Worm (Caenorhabditis elegans) whole organism, L2 larva: ENCODE data around the gene H06H21.8.

Experiments used
- C34F6.9 ChIP-seq: fragments of 150-350 bp; optimal IDR thresholded peaks from 2 replicates; lab custom pipeline; 2014; ENCODE audit warnings: missing biosample characterization, missing genetic modification characterization
- F13H6.1 ChIP-seq: sonication (generic microtip); optimal IDR thresholded peaks from 2 replicates; lab custom pipeline; 2016; ENCODE audit warnings: missing genetic modification characterization, missing compliant biosample characterization
- R02D3.7 ChIP-seq: fragments of 150-350 bp; optimal IDR thresholded peaks from 2 replicates; lab custom pipeline; 2014; ENCODE audit warnings: missing biosample characterization, missing genetic modification characterization
- Y55F3AM.14 ChIP-seq: fragments of 200-800 bp; sonication (Bioruptor generic); optimal IDR thresholded peaks from 2 replicates; lab custom pipeline; 2018; ENCODE audit warnings: mild to moderate bottlenecking, missing genetic modification characterization, missing compliant biosample characterization
- ZK546.5 ChIP-seq: sonication (generic microtip); optimal IDR thresholded peaks from 2 replicates; lab custom pipeline; 2017; ENCODE audit warnings: missing biosample characterization, missing genetic modification characterization
- alr-1 ChIP-seq: fragments of 150-350 bp; optimal IDR thresholded peaks from 2 replicates; lab custom pipeline; 2014; ENCODE audit warnings: missing biosample characterization, missing genetic modification characterization
- aly-2 ChIP-seq: fragments of 150-350 bp; optimal IDR thresholded peaks from 2 replicates; lab custom pipeline; 2014; ENCODE audit warnings: missing biosample characterization, missing genetic modification characterization
- ama-1 ChIP-seq: fragments of 150-350 bp; optimal IDR thresholded peaks from 2 replicates; lab custom pipeline; 2018; ENCODE audit warnings: inconsistent platforms
- ceh-16 ChIP-seq: fragments of 150-350 bp; optimal IDR thresholded peaks from 2 replicates; lab custom pipeline; 2014; ENCODE audit warnings: missing biosample characterization, missing genetic modification characterization
- crh-2 ChIP-seq: sonication (generic microtip); optimal IDR thresholded peaks from 2 replicates; lab custom pipeline; 2017; ENCODE audit warnings: missing biosample characterization, missing genetic modification characterization
- dmd-4 ChIP-seq: sonication (generic microtip); optimal IDR thresholded peaks from 2 replicates; lab custom pipeline; 2017; ENCODE audit warnings: missing biosample characterization, missing genetic modification characterization
- egl-27 ChIP-seq: sonication (generic microtip); optimal IDR thresholded peaks from 3 replicates; lab custom pipeline; 2017; ENCODE audit warnings: missing biosample characterization, missing genetic modification reagents, missing genetic modification characterization
- elt-1 ChIP-seq: fragments of 150-350 bp; optimal IDR thresholded peaks from 2 replicates; lab custom pipeline; 2014; ENCODE audit warnings: missing biosample characterization, missing genetic modification characterization
- elt-3 ChIP-seq: sonication (generic microtip); optimal IDR thresholded peaks from 2 replicates; lab custom pipeline; 2017; ENCODE audit warnings: missing biosample characterization, missing genetic modification characterization
- fos-1 ChIP-seq: fragments of 150-350 bp; optimal IDR thresholded peaks from 2 replicates; lab custom pipeline; 2014; ENCODE audit warnings: missing biosample characterization, missing genetic modification characterization
- gmeb-1 ChIP-seq: fragments of 150-350 bp; optimal IDR thresholded peaks from 2 replicates; lab custom pipeline; 2014; ENCODE audit warnings: missing biosample characterization, missing genetic modification characterization
- lin-11 ChIP-seq: fragments of 150-350 bp; sonication (generic microtip); optimal IDR thresholded peaks from 2 replicates; lab custom pipeline; 2014; ENCODE audit warnings: missing biosample characterization, missing genetic modification characterization, inconsistent platforms, mixed read lengths
- lin-13 ChIP-seq: fragments of 150-350 bp; optimal IDR thresholded peaks from 2 replicates; lab custom pipeline; 2014; ENCODE audit warnings: missing biosample characterization, missing genetic modification reagents, missing genetic modification characterization
- lin-39 ChIP-seq: fragments of 150-350 bp; optimal IDR thresholded peaks from 2 replicates; lab custom pipeline; 2014; ENCODE audit warnings: missing biosample characterization, missing genetic modification reagents, missing genetic modification characterization
- lsy-2 ChIP-seq, 2 experiments: fragments of 150-350 bp in 1 of 2; sonication (generic microtip) in 1 of 2; optimal IDR thresholded peaks; 2 replicates each; lab custom pipeline; 2014 to 2017; ENCODE audit warnings: missing biosample characterization in 2 of 2, missing genetic modification characterization in 2 of 2
- mab-5 ChIP-seq: fragments of 150-350 bp; optimal IDR thresholded peaks from 2 replicates; lab custom pipeline; 2014; ENCODE audit warnings: missing biosample characterization, missing genetic modification characterization
- mbf-1 ChIP-seq: sonication (generic microtip); optimal IDR thresholded peaks from 2 replicates; lab custom pipeline; 2017; ENCODE audit warnings: missing biosample characterization, missing genetic modification characterization
- mdl-1 ChIP-seq, 2 experiments: fragments of 150-350 bp in 1 of 2; sonication (generic microtip) in 1 of 2; optimal IDR thresholded peaks; 2 replicates each; lab custom pipeline; 2017; ENCODE audit warnings: missing biosample characterization in 2 of 2, missing genetic modification characterization in 2 of 2
- nhr-10 ChIP-seq: sonication (generic microtip); optimal IDR thresholded peaks from 2 replicates; lab custom pipeline; 2017; ENCODE audit warnings: missing biosample characterization, missing genetic modification characterization
- nhr-12 ChIP-seq: fragments of 150-350 bp; optimal IDR thresholded peaks from 2 replicates; lab custom pipeline; 2014; ENCODE audit warnings: missing biosample characterization, missing genetic modification characterization
- nhr-129 ChIP-seq: fragments of 150-350 bp; optimal IDR thresholded peaks from 2 replicates; lab custom pipeline; 2014; ENCODE audit warnings: missing biosample characterization, missing genetic modification characterization
- nhr-21 ChIP-seq: fragments of 150-350 bp; optimal IDR thresholded peaks from 2 replicates; lab custom pipeline; 2014; ENCODE audit warnings: missing biosample characterization, missing genetic modification characterization
- nhr-23 ChIP-seq: fragments of 150-350 bp; optimal IDR thresholded peaks from 2 replicates; lab custom pipeline; 2014; ENCODE audit warnings: missing biosample characterization, missing genetic modification reagents, missing genetic modification characterization
- nhr-237 ChIP-seq: fragments of 150-350 bp; optimal IDR thresholded peaks from 2 replicates; lab custom pipeline; 2014; ENCODE audit warnings: missing biosample characterization, missing genetic modification characterization
- nhr-25 ChIP-seq: fragments of 150-350 bp; sonication (generic microtip); optimal IDR thresholded peaks from 3 replicates; lab custom pipeline; 2014; ENCODE audit warnings: missing biosample characterization, missing genetic modification characterization
- peb-1 ChIP-seq: fragments of 150-350 bp; optimal IDR thresholded peaks from 2 replicates; lab custom pipeline; 2014; ENCODE audit warnings: missing biosample characterization, missing genetic modification characterization
- sem-4 ChIP-seq: fragments of 150-350 bp; optimal IDR thresholded peaks from 2 replicates; lab custom pipeline; 2014; ENCODE audit warnings: missing biosample characterization, missing genetic modification reagents, missing genetic modification characterization
- skn-1 ChIP-seq: sonication (generic microtip); optimal IDR thresholded peaks from 2 replicates; lab custom pipeline; 2017; ENCODE audit warnings: missing biosample characterization, missing genetic modification characterization
- sma-3 ChIP-seq: sonication (generic microtip); optimal IDR thresholded peaks from 2 replicates; lab custom pipeline; 2016; ENCODE audit warnings: missing genetic modification reagents, missing genetic modification characterization, missing compliant biosample characterization
- sma-9 ChIP-seq, 2 experiments: fragments of 150-350 bp in 1 of 2; sonication (generic microtip) in 1 of 2; optimal IDR thresholded peaks; 2 replicates each; lab custom pipeline; 2014 to 2016; ENCODE audit warnings: missing genetic modification characterization in 2 of 2, mild to moderate bottlenecking in 1 of 2, missing biosample characterization in 1 of 2, missing compliant biosample characterization in 1 of 2, missing genetic modification reagents in 1 of 2, moderate library complexity in 1 of 2
- snpc-4 ChIP-seq: fragments of 150-350 bp; optimal IDR thresholded peaks from 2 replicates; lab custom pipeline; 2014; ENCODE audit warnings: missing biosample characterization, missing genetic modification characterization
- unc-39 ChIP-seq: fragments of 150-350 bp; optimal IDR thresholded peaks from 2 replicates; lab custom pipeline; 2014; ENCODE audit warnings: missing biosample characterization, missing genetic modification characterization
- unc-55 ChIP-seq: fragments of 150-350 bp; sonication (generic microtip); optimal IDR thresholded peaks from 3 replicates; lab custom pipeline; 2014; ENCODE audit warnings: missing biosample characterization, missing genetic modification reagents, missing genetic modification characterization
- unc-62 ChIP-seq: fragments of 150-350 bp; optimal IDR thresholded peaks from 2 replicates; lab custom pipeline; 2014; ENCODE audit warnings: missing biosample characterization, missing genetic modification reagents, missing genetic modification characterization
- zag-1 ChIP-seq: fragments of 150-350 bp; optimal IDR thresholded peaks from 2 replicates; lab custom pipeline; 2014; ENCODE audit warnings: missing biosample characterization, missing genetic modification characterization
- ztf-1 ChIP-seq: fragments of 200-800 bp; sonication (Bioruptor generic); conservative IDR thresholded peaks from 2 replicates; pipeline ENCODE4 v1.3.6; 2022; ENCODE audit warnings: missing genetic modification characterization, missing compliant biosample characterization
- ztf-11 ChIP-seq: sonication (generic microtip); optimal IDR thresholded peaks from 2 replicates; lab custom pipeline; 2017; ENCODE audit warnings: missing biosample characterization, missing genetic modification characterization
- ztf-4 ChIP-seq: fragments of 150-350 bp; optimal IDR thresholded peaks from 2 replicates; lab custom pipeline; 2014; ENCODE audit warnings: missing biosample characterization, missing genetic modification characterization

Gene H06H21.8

DNA sequence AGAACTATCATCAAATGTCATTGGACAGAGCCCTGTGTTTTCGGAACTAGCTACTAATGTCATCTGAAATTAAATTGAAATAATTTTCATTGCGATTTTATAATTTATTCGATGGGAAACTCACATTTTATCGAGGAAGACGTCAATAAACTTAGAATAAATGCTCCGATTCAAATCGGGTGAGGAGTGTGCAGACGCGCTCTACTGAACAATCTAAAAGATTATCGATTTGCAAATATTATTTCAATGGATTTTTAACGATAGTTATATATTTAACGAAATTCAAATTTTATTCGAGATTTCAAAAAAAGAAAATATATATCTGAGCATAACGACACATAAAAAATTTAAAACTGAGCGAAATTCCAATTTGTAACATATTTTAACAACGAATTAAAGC is 21.8 kb downstream of the H06H21.8 start, which contains the start of gene eor-1:
Gene eor-1, minus strand, starts transcription at position 65 of the 400 bp plus-strand sequence.
- TF ChIP-seq sma-3 (GFP tag; lab: Kevin White, UChicago) (peak; percentile 25), lin-11 (tag; lab: Kevin White, UChicago) (no peak), Y55F3AM.14 (no peak), fos-1 (tag; lab: Kevin White, UChicago) (no peak), sem-4 (tag; lab: Kevin White, UChicago) (no peak), ztf-1 (GFP tag; lab: Robert Waterston, UW) (no peak), ztf-4 (tag; lab: Kevin White, UChicago) (no peak), nhr-237 (no peak), ceh-16 (no peak), unc-55 (peak; percentile 72), C34F6.9 (tag; lab: Kevin White, UChicago) (peak; percentile 75), egl-27 (tag; lab: Kevin White, UChicago) (no peak), alr-1 (tag; lab: Kevin White, UChicago) (no peak), R02D3.7 (tag; lab: Kevin White, UChicago) (no peak), nhr-23 (tag; lab: Kevin White, UChicago) (no peak), crh-2 (tag; lab: Kevin White, UChicago) (peak; percentile 11), sma-9 (GFP tag; optimal IDR thresholded peaks at IDR 0.05; lab: Kevin White, UChicago) (no peak), sma-9 (tag; optimal IDR thresholded peaks at IDR 0.05; lab: Kevin White, UChicago) (no peak), lin-39 (no peak), ztf-11 (tag; lab: Kevin White, UChicago) (no peak), lsy-2 (tag; optimal IDR thresholded peaks at IDR 0.05; lab: Kevin White, UChicago) (peak; percentile 37 to 80), nhr-10 (tag; lab: Kevin White, UChicago) (no peak), lin-13 (GFP tag; lab: Kevin White, UChicago) (peak; percentile 48), gmeb-1 (tag; lab: Kevin White, UChicago) (peak; percentile 3), F13H6.1 (tag; lab: Kevin White, UChicago) (no peak), snpc-4 (tag; lab: Kevin White, UChicago) (no peak)

DNA sequence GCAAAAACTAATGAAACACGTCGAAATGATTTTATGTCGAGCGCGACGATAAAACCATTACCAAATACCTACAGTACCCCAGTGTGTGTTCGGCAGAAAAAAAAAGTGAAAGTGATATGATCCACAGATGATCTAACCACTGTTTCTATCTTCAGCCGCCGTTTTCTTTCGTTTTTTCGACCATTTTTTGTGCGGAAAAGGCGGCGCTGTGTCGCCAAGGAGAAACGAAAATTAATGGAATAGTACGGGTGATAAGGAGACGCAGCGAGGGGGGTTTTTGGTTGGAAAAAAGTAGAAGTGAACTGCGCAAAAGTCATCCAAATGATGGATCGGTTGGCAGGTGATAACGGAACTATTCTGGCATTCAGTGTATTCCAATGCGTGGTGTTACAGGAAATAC is 25.8 kb downstream of the H06H21.8 start:
- no peak for TF ChIP-seq elt-1 (tag; lab: Kevin White, UChicago)
- no peak for TF ChIP-seq F13H6.1 (tag; lab: Kevin White, UChicago)
- TF ChIP-seq nhr-10 (tag; lab: Kevin White, UChicago), result no peak
- TF ChIP-seq ztf-1 (GFP tag; lab: Robert Waterston, UW), result no peak
- TF ChIP-seq aly-2 (tag; lab: Kevin White, UChicago), result no peak
- no peak for TF ChIP-seq lin-11 (tag; lab: Kevin White, UChicago)
- TF ChIP-seq mdl-1 (tag; optimal IDR thresholded peaks at IDR 0.05; lab: Kevin White, UChicago), result no peak
- TF ChIP-seq unc-62 (GFP tag; lab: Kevin White, UChicago), result no peak
- TF ChIP-seq Y55F3AM.14, result no peak
- no peak for TF ChIP-seq ceh-16
- no peak for TF ChIP-seq nhr-21
- TF ChIP-seq ztf-4 (tag; lab: Kevin White, UChicago), result no peak
- no peak for TF ChIP-seq nhr-12
- TF ChIP-seq mbf-1 (tag; lab: Kevin White, UChicago), result no peak
- TF ChIP-seq egl-27 (tag; lab: Kevin White, UChicago), result no peak
- no peak for TF ChIP-seq nhr-23 (tag; lab: Kevin White, UChicago)
- no peak for TF ChIP-seq elt-3 (tag; lab: Kevin White, UChicago)
- TF ChIP-seq unc-39, result no peak
- no peak for TF ChIP-seq mab-5
- TF ChIP-seq unc-55, result no peak

DNA sequence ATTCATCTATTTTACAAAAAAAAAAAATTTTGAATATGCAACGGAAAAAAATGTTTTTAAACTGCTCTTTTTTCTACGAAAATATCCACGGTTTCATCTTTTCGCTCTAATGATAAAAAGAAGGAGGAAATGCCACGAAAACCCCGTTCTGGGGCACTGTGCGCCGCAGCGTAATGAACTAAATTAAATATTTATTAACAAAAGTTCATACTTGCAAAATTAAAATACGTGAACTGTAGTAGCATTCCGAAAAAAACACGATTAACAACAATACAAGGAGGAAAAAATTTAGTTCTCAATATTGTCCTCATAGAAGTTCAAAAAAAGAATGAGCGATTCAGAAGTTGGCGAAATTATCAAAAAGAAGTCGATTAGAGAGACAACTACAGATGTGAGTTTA is 31.5 kb downstream of the H06H21.8 start, which contains the start of gene R11E3.1:
Gene R11E3.1, plus strand, starts transcription at position 301 of the 400 bp plus-strand sequence.
- TF ChIP-seq unc-39 (no peak), elt-3 (tag; lab: Kevin White, UChicago) (no peak), fos-1 (tag; lab: Kevin White, UChicago) (no peak), nhr-10 (tag; lab: Kevin White, UChicago) (no peak), lsy-2 (tag; optimal IDR thresholded peaks at IDR 0.05; lab: Kevin White, UChicago) (no peak), crh-2 (tag; lab: Kevin White, UChicago) (no peak), mab-5 (no peak), nhr-129 (tag; lab: Kevin White, UChicago) (no peak), R02D3.7 (tag; lab: Kevin White, UChicago) (no peak)

DNA sequence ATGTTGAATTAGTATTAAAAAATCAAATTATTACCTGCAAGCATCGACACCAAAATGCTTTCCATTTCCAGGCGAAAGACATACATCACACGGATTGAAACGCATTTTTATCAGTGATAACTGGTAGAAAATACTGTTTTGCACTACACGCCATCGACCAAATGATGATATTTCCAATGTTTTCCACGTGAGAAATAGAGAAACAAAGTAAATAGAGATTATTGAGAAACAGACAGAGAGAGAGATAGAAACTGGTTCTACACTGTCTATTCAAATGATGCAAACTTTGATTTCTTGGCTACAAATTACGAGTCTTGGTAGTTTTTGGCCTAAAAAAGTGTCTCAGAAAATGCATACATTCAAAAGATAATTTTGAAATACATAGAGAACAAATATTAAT is 32.6 kb downstream of the H06H21.8 start, which contains the start of gene nhr-104:
Gene nhr-104, minus strand, starts transcription at position 361 of the 400 bp plus-strand sequence.
- TF ChIP-seq lin-13 (GFP tag; lab: Kevin White, UChicago), result no peak
- no peak for TF ChIP-seq nhr-10 (tag; lab: Kevin White, UChicago)
- TF ChIP-seq nhr-25, result peak; percentile 60
- TF ChIP-seq mab-5, result no peak
- no peak for TF ChIP-seq zag-1
- TF ChIP-seq mdl-1 (tag; optimal IDR thresholded peaks at IDR 0.05; lab: Kevin White, UChicago), result peak in 1 of 2 experiments; percentile 36
- no peak for TF ChIP-seq lin-39
- TF ChIP-seq egl-27 (tag; lab: Kevin White, UChicago), result no peak
- TF ChIP-seq dmd-4 (tag; lab: Kevin White, UChicago), result no peak
- TF ChIP-seq F13H6.1 (tag; lab: Kevin White, UChicago), result peak; percentile 27
- peak; percentile 54 for TF ChIP-seq gmeb-1 (tag; lab: Kevin White, UChicago)
- TF ChIP-seq ama-1 (lab: Kevin White, UChicago), result no peak
- no peak for TF ChIP-seq aly-2 (tag; lab: Kevin White, UChicago)
- no peak for TF ChIP-seq nhr-237
- no peak for TF ChIP-seq lin-11 (tag; lab: Kevin White, UChicago)
- TF ChIP-seq peb-1 (tag; lab: Kevin White, UChicago), result no peak
- peak; percentile 78 for TF ChIP-seq skn-1 (tag; lab: Kevin White, UChicago)
- no peak for TF ChIP-seq unc-39
- TF ChIP-seq fos-1 (tag; lab: Kevin White, UChicago), result peak; percentile 65
- TF ChIP-seq ZK546.5, result no peak
- TF ChIP-seq ztf-1 (GFP tag; lab: Robert Waterston, UW), result no peak
- TF ChIP-seq unc-55, result no peak
- TF ChIP-seq crh-2 (tag; lab: Kevin White, UChicago), result peak; percentile 68
- TF ChIP-seq R02D3.7 (tag; lab: Kevin White, UChicago), result no peak
- TF ChIP-seq unc-62 (GFP tag; lab: Kevin White, UChicago), result no peak
- TF ChIP-seq nhr-23 (tag; lab: Kevin White, UChicago), result no peak
- peak; percentile 59 for TF ChIP-seq sma-3 (GFP tag; lab: Kevin White, UChicago)
